Worm (Caenorhabditis elegans): ENCODE data around the gene str-198.

Gene str-198

DNA sequence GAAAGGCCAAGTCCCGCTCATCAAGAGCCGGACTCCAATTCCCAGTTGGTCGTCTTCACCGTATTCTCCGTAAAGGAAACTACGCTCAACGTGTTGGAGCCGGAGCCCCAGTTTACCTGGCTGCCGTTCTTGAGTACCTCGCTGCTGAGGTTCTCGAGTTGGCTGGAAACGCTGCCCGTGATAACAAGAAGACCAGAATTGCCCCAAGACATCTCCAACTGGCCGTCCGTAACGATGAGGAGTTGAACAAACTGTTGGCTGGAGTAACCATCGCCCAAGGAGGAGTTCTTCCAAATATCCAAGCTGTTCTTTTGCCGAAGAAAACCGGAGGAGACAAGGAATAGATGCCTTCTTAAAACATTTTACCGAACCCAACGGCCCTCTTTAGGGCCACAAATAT is 6.8 kb upstream of the str-198 start:
- TF ChIP-seq flt-1 (GFP tag; IDR thresholded peaks at IDR 0.05), result peak; percentile 25

- TF ChIP-seq ztf-23 (GFP tag; IDR thresholded peaks at IDR 0.05) (no peak), ref-1 (GFP tag; conservative IDR thresholded peaks at IDR 0.05) (no peak), T22C8.4 (GFP tag; IDR thresholded peaks at IDR 0.05) (no peak), ztf-29 (GFP tag; IDR thresholded peaks at IDR 0.05) (no peak), med-1 (GFP tag; optimal IDR thresholded peaks at IDR 0.05; ENCODE audit: insufficient read depth) (no peak), klf-2 (GFP tag; conservative IDR thresholded peaks at IDR 0.05) (no peak)
These were observed 6.2 kb upstream of the str-198 start for ce11 chrV:16041412-16041811.

DNA sequence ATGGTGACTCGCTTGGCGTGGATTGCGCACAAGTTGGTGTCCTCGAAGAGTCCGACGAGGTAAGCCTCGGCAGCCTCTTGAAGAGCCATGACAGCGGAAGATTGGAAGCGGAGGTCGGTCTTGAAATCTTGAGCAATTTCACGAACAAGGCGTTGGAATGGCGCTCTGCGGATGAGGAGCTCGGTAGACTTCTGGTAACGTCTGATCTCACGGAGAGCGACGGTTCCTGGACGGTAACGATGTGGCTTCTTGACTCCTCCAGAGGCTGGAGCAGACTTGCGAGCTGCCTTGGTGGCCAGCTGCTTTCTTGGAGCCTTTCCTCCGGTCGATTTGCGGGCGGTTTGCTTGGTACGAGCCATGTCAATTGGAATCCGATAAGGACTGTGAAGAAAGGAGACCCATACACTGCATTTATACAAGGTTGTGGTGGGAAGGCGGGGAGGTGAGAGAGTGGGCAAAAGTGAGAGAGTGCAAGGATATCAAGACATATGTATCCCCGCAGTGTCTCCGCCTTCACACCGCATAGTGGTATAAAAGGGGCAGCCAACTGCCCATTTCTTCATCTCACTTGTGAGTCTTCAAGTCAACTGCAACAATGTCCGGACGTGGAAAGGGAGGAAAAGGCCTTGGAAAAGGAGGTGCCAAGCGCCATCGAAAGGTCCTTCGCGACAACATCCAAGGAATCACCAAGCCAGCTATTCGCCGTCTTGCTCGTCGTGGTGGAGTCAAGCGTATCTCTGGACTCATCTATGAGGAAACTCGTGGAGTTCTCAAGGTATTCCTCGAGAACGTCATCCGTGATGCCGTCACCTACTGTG is 5.5 kb upstream of the str-198 start, which contains the start of the genes his-2 and his-1:
TSS of gene his-2 (minus strand) at position 359 of the 818 bp plus-strand sequence.
TSS of gene his-1 (plus strand) at position 596 of the 818 bp plus-strand sequence.
- TF ChIP-seq klf-2 (GFP tag; conservative IDR thresholded peaks at IDR 0.05), result 0 out of 2 replicates have a peak, but pooled peaks have one; percentile 3
- 0 out of 2 replicates have a peak, but pooled peaks have one; percentile 35 for TF ChIP-seq ztf-23 (GFP tag; IDR thresholded peaks at IDR 0.05)
- TF ChIP-seq flt-1 (GFP tag; IDR thresholded peaks at IDR 0.05), result peak; percentile 81

- no peak for TF ChIP-seq ztf-23 (GFP tag; IDR thresholded peaks at IDR 0.05)
- TF ChIP-seq ref-1 (GFP tag; conservative IDR thresholded peaks at IDR 0.05), result no peak
- no peak for TF ChIP-seq T22C8.4 (GFP tag; IDR thresholded peaks at IDR 0.05)
- TF ChIP-seq cog-1 (tag; optimal IDR thresholded peaks at IDR 0.05), result no peak
These were observed 4.9 kb upstream of the str-198 start for ce11 chrV:16042743-16043014.

DNA sequence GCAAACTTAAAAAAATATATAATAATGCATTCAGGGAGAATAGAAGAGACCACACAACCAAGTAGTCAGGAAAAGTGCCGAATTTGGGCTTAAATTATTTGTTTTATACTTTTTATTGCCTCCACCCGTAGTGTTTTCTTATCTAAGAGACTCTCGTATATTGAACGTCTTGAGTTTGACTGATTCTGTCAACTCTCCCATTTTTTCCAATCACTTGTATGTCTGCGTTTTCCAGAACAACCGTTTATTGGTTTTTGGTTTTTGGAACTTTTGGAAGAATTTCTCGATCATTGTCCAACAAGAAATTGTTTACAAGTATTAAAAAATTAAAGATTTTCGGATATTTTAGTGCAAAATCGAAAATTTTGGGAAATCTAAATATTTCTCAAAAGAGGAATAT is 3.9 kb upstream of the str-198 start:
- TF ChIP-seq tab-1 (GFP tag; IDR thresholded peaks at IDR 0.05), result no peak
- TF ChIP-seq ref-1 (GFP tag; conservative IDR thresholded peaks at IDR 0.05), result no peak
- no peak for TF ChIP-seq med-1 (GFP tag; optimal IDR thresholded peaks at IDR 0.05; ENCODE audit: insufficient read depth)
- TF ChIP-seq ztf-23 (GFP tag; IDR thresholded peaks at IDR 0.05), result no peak
- TF ChIP-seq klf-2 (GFP tag; conservative IDR thresholded peaks at IDR 0.05), result no peak
- TF ChIP-seq T22C8.4 (GFP tag; IDR thresholded peaks at IDR 0.05), result no peak
- no peak for TF ChIP-seq cog-1 (tag; optimal IDR thresholded peaks at IDR 0.05)
- TF ChIP-seq flt-1 (GFP tag; IDR thresholded peaks at IDR 0.05), result no peak

DNA sequence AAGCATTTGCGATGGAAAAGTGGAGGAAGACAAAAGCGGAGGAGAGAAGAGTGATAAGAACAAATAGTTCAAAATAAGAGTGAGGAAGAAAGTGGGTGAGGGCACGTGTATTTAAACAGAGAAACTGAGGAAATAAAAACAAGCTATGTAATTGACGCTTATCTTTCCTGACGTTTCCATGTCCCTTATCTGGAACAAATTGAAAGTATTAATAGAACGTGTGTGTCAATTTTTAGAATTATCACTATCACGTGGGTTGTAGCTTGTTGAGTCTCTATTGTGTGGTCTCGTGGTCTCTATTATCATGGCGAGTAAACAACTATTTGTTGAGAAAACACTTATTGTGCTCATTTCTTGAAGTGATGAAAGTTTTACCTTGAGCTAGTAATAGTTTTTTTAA is 1.8 kb upstream of the str-198 start, which contains the start of gene T10C6.15:
TSS of gene T10C6.15 (minus strand) at position 104 of the 400 bp plus-strand sequence.
- TF ChIP-seq klf-2 (GFP tag; conservative IDR thresholded peaks at IDR 0.05) (no peak), ztf-23 (GFP tag; IDR thresholded peaks at IDR 0.05) (no peak), cog-1 (tag; optimal IDR thresholded peaks at IDR 0.05) (no peak), flt-1 (GFP tag; IDR thresholded peaks at IDR 0.05) (no peak), ref-1 (GFP tag; conservative IDR thresholded peaks at IDR 0.05) (no peak), ztf-29 (GFP tag; IDR thresholded peaks at IDR 0.05) (no peak), tab-1 (GFP tag; IDR thresholded peaks at IDR 0.05) (no peak), med-1 (GFP tag; optimal IDR thresholded peaks at IDR 0.05; ENCODE audit: insufficient read depth) (no peak), T22C8.4 (GFP tag; IDR thresholded peaks at IDR 0.05) (no peak)

ce11 chrV:16046573-16046972 is 1.0 kb upstream of the str-198 start, which contains the start of gene ZK285.2:
Gene ZK285.2, plus strand, starts transcription at chrV:16046873.
- TF ChIP-seq tab-1 (GFP tag; IDR thresholded peaks at IDR 0.05), result no peak
- no peak for TF ChIP-seq T22C8.4 (GFP tag; IDR thresholded peaks at IDR 0.05)
- TF ChIP-seq flt-1 (GFP tag; IDR thresholded peaks at IDR 0.05), result no peak
- TF ChIP-seq ref-1 (GFP tag; conservative IDR thresholded peaks at IDR 0.05), result no peak
- TF ChIP-seq ztf-29 (GFP tag; IDR thresholded peaks at IDR 0.05), result no peak
- no peak for TF ChIP-seq med-1 (GFP tag; optimal IDR thresholded peaks at IDR 0.05; ENCODE audit: insufficient read depth)
- no peak for TF ChIP-seq cog-1 (tag; optimal IDR thresholded peaks at IDR 0.05)
- TF ChIP-seq klf-2 (GFP tag; conservative IDR thresholded peaks at IDR 0.05), result no peak
- TF ChIP-seq ztf-23 (GFP tag; IDR thresholded peaks at IDR 0.05), result no peak

DNA sequence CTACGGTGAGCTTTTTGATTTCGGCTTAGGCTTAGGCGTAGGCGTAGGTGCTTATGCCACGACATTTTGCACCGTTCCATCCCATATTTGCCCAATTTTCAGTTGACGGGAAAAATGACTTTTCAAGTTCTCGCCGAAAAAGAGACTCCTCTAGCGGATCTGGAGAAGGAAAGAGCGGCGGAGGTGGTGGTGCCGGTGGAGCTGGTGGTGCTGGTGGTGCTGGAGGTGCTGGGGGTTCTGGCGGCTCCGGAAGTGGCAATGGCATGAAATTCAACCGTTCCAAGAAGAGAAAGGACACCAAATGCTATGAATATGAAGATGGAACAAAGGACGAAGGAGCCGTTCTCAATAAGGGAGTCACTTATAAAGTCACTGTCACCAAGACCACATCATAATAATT is 556 bp upstream of the str-198 start:
- TF ChIP-seq flt-1 (GFP tag; IDR thresholded peaks at IDR 0.05) (no peak), tab-1 (GFP tag; IDR thresholded peaks at IDR 0.05) (no peak), med-1 (GFP tag; optimal IDR thresholded peaks at IDR 0.05; ENCODE audit: insufficient read depth) (no peak), ztf-29 (GFP tag; IDR thresholded peaks at IDR 0.05) (no peak), ztf-23 (GFP tag; IDR thresholded peaks at IDR 0.05) (no peak), cog-1 (tag; optimal IDR thresholded peaks at IDR 0.05) (no peak), T22C8.4 (GFP tag; IDR thresholded peaks at IDR 0.05) (no peak), klf-2 (GFP tag; conservative IDR thresholded peaks at IDR 0.05) (no peak), ref-1 (GFP tag; conservative IDR thresholded peaks at IDR 0.05) (no peak)

- TF ChIP-seq ref-1 (GFP tag; conservative IDR thresholded peaks at IDR 0.05), result no peak
- TF ChIP-seq tab-1 (GFP tag; IDR thresholded peaks at IDR 0.05), result no peak
- TF ChIP-seq ztf-23 (GFP tag; IDR thresholded peaks at IDR 0.05), result no peak
- TF ChIP-seq cog-1 (tag; optimal IDR thresholded peaks at IDR 0.05), result no peak
- TF ChIP-seq T22C8.4 (GFP tag; IDR thresholded peaks at IDR 0.05), result no peak
- no peak for TF ChIP-seq ztf-29 (GFP tag; IDR thresholded peaks at IDR 0.05)
- TF ChIP-seq med-1 (GFP tag; optimal IDR thresholded peaks at IDR 0.05; ENCODE audit: insufficient read depth), result no peak
- no peak for TF ChIP-seq flt-1 (GFP tag; IDR thresholded peaks at IDR 0.05)
- TF ChIP-seq klf-2 (GFP tag; conservative IDR thresholded peaks at IDR 0.05), result no peak
These were observed 1.6 kb downstream of the str-198 start, which contains the start of gene best-12 for ce11 chrV:16049177-16049576. Gene best-12, plus strand, starts transcription at chrV:16049477.

- TF ChIP-seq ref-1 (GFP tag; conservative IDR thresholded peaks at IDR 0.05) (no peak), ztf-23 (GFP tag; IDR thresholded peaks at IDR 0.05) (no peak), ztf-29 (GFP tag; IDR thresholded peaks at IDR 0.05) (no peak), cog-1 (tag; optimal IDR thresholded peaks at IDR 0.05) (no peak)
These were observed 5.8 kb downstream of the str-198 start, which contains the start of gene F14H3.3 for ce11 chrV:16053373-16053772. Gene F14H3.3, minus strand, starts transcription at chrV:16053473.

Data from whole organism, midembryonic.